Worm (Caenorhabditis elegans): ENCODE data around the gene C14C10.1.

- no peak for TF ChIP-seq R02D3.7 (tag; optimal IDR thresholded peaks at IDR 0.05)
- no peak for TF ChIP-seq ceh-16 (tag; optimal IDR thresholded peaks at IDR 0.05)
- no peak for TF ChIP-seq elt-3 (tag; optimal IDR thresholded peaks at IDR 0.05)
- TF ChIP-seq nhr-11 (tag; optimal IDR thresholded peaks at IDR 0.05): no peak
Measured at ce11 chrV:12567850-12568249, 20.3 kb upstream of the C14C10.1 start, which contains the start of gene E02A10.4.

All from whole organism, L2 larva.